Comparison of ENCODE assay signal across 1 fruit fly cellular context in genomic region chr3L:10857515-10858023, dm6.
A peak's percentile ranks its signal among the peaks of the same experiment; 100 is the strongest.
TF ChIP-seq lines count a peak whose summit lies in the region.

No protein-coding gene starts in this region.

TF ChIP-seq in whole organism, embryonic, 481 proteins besides CTCF, POLR2A, EP300 and RAD21 (continued from another document and continues in another):
- peak in 1 of 2 experiments; percentile 63 for TF ChIP-seq Trl (optimal IDR thresholded peaks at IDR 0.05; lab: Kevin White, UChicago)
- TF ChIP-seq Trl (GFP tag; optimal IDR thresholded peaks at IDR 0.05; lab: Kevin White, UChicago): peak; percentile 34
- TF ChIP-seq her (GFP tag; optimal IDR thresholded peaks at IDR 0.05; lab: Kevin White, UChicago): peak; percentile 41
- TF ChIP-seq CG4360 (GFP tag; IDR thresholded peaks at IDR 0.05; lab: Robert Waterston, UW): peak; percentile 71
- peak; percentile 99 for TF ChIP-seq Jarid2 (GFP tag; optimal IDR thresholded peaks at IDR 0.05; lab: Kevin White, UChicago)
- TF ChIP-seq Bteb2 (GFP tag; optimal IDR thresholded peaks at IDR 0.05; lab: Kevin White, UChicago): no peak
- no peak for TF ChIP-seq yki (optimal IDR thresholded peaks at IDR 0.05; lab: Kevin White, UChicago)
- TF ChIP-seq peb (GFP tag; IDR thresholded peaks at IDR 0.05; lab: Robert Waterston, UW): 0 out of 2 replicates have a peak, but pooled peaks have one; percentile 9
- no peak for TF ChIP-seq jumu (GFP tag; optimal IDR thresholded peaks at IDR 0.05; lab: Kevin White, UChicago)
- peak; percentile 29; the same call in 1 of the 3 replicates for TF ChIP-seq HLH4C (GFP tag; IDR thresholded peaks at IDR 0.05; lab: Robert Waterston, UW; ENCODE audit: partially characterized antibody)
- TF ChIP-seq CHES-1-like (GFP tag; optimal IDR thresholded peaks at IDR 0.05; lab: Kevin White, UChicago): peak; percentile 7
- TF ChIP-seq CG17829 (tag; optimal IDR thresholded peaks at IDR 0.05; lab: Kevin White, UChicago): peak; percentile 70
- TF ChIP-seq CG8944 (GFP tag; optimal IDR thresholded peaks at IDR 0.05; lab: Kevin White, UChicago): peak; percentile 23
- TF ChIP-seq Abd-B (GFP tag; optimal IDR thresholded peaks at IDR 0.05; lab: Kevin White, UChicago): no peak
- TF ChIP-seq CG11093 (GFP tag; IDR thresholded peaks at IDR 0.05; lab: Robert Waterston, UW): no peak
- peak; percentile 41 for TF ChIP-seq CG4854 (GFP tag; optimal IDR thresholded peaks at IDR 0.05; lab: Kevin White, UChicago)
- peak; percentile 48 for TF ChIP-seq CG13287 (GFP tag; IDR thresholded peaks at IDR 0.05; lab: Robert Waterston, UW; ENCODE audit: partially characterized antibody)
- TF ChIP-seq Dip2 (GFP tag; IDR thresholded peaks at IDR 0.05; lab: Robert Waterston, UW): no peak
- TF ChIP-seq tap (tag; optimal IDR thresholded peaks at IDR 0.05; lab: Kevin White, UChicago): peak; percentile 44
- no peak for TF ChIP-seq wor (GFP tag; IDR thresholded peaks at IDR 0.05; lab: Robert Waterston, UW)
- no peak for TF ChIP-seq wek (GFP tag; optimal IDR thresholded peaks at IDR 0.05; lab: Kevin White, UChicago)
- TF ChIP-seq CG34422 (GFP tag; IDR thresholded peaks at IDR 0.05; lab: Robert Waterston, UW): peak; percentile 75; the same call in 1 of the 3 replicates
- TF ChIP-seq BtbVII (GFP tag; optimal IDR thresholded peaks at IDR 0.05; lab: Kevin White, UChicago): peak; percentile 21
- peak; percentile 55 for TF ChIP-seq CG33213 (GFP tag; optimal IDR thresholded peaks at IDR 0.05; lab: Kevin White, UChicago)
- TF ChIP-seq CG11504 (tag; optimal IDR thresholded peaks at IDR 0.05; lab: Kevin White, UChicago): peak; percentile 62
- no peak for TF ChIP-seq YL-1 (GFP tag; optimal IDR thresholded peaks at IDR 0.05; lab: Kevin White, UChicago)
- no peak for TF ChIP-seq CG14710 (tag; optimal IDR thresholded peaks at IDR 0.05; lab: Kevin White, UChicago)
- no peak for TF ChIP-seq schlank (tag; optimal IDR thresholded peaks at IDR 0.05; lab: Kevin White, UChicago)
- TF ChIP-seq gro (GFP tag; optimal IDR thresholded peaks at IDR 0.05; lab: Kevin White, UChicago): peak; percentile 32
- TF ChIP-seq CG43689 (GFP tag; IDR thresholded peaks at IDR 0.05; lab: Robert Waterston, UW): no peak
- peak; percentile 35; the same call in 1 of the 2 replicates for TF ChIP-seq E2f2 (GFP tag; IDR thresholded peaks at IDR 0.05; lab: Robert Waterston, UW)
- TF ChIP-seq al (GFP tag; IDR thresholded peaks at IDR 0.05; lab: Robert Waterston, UW): no peak
- no peak for TF ChIP-seq ab (GFP tag; optimal IDR thresholded peaks at IDR 0.05; lab: Kevin White, UChicago)
- TF ChIP-seq Dll (GFP tag; IDR thresholded peaks at IDR 0.05; lab: Robert Waterston, UW; ENCODE audit: partially characterized antibody): no peak
- TF ChIP-seq CG4424 (GFP tag; optimal IDR thresholded peaks at IDR 0.05; lab: Kevin White, UChicago): peak; percentile 100
- TF ChIP-seq CG12219 (GFP tag; optimal IDR thresholded peaks at IDR 0.05; lab: Kevin White, UChicago): peak; percentile 7
- no peak for TF ChIP-seq cato (GFP tag; optimal IDR thresholded peaks at IDR 0.05; lab: Kevin White, UChicago; ENCODE audit: borderline replicate concordance)
- TF ChIP-seq MTF-1 (GFP tag; optimal IDR thresholded peaks at IDR 0.05; lab: Kevin White, UChicago; ENCODE audit: borderline replicate concordance): peak; percentile 77
- TF ChIP-seq cg (GFP tag; optimal IDR thresholded peaks at IDR 0.05; lab: Kevin White, UChicago): peak; percentile 90
- TF ChIP-seq CG12104 (GFP tag; optimal IDR thresholded peaks at IDR 0.05; lab: Kevin White, UChicago): no peak
- TF ChIP-seq CG14050 (GFP tag; IDR thresholded peaks at IDR 0.05; lab: Robert Waterston, UW): peak; percentile 42; the same call in 2 of the 3 replicates
- peak; percentile 11 for TF ChIP-seq Myb (GFP tag; optimal IDR thresholded peaks at IDR 0.05; lab: Kevin White, UChicago)
- TF ChIP-seq Tbp (GFP tag; optimal IDR thresholded peaks at IDR 0.05; lab: Kevin White, UChicago): no peak
- peak; percentile 17 for TF ChIP-seq zfh2 (GFP tag; optimal IDR thresholded peaks at IDR 0.05; lab: Kevin White, UChicago)
- no peak for TF ChIP-seq crc (GFP tag; optimal IDR thresholded peaks at IDR 0.05; lab: Kevin White, UChicago)
- TF ChIP-seq Eip74EF (GFP tag; optimal IDR thresholded peaks at IDR 0.05; lab: Kevin White, UChicago): no peak
- no peak for TF ChIP-seq az2 (GFP tag; optimal IDR thresholded peaks at IDR 0.05; lab: Kevin White, UChicago)
- no peak for TF ChIP-seq hb (GFP tag; IDR thresholded peaks at IDR 0.05; lab: Robert Waterston, UW; ENCODE audit: partially characterized antibody)
- no peak for TF ChIP-seq CG2889 (GFP tag; IDR thresholded peaks at IDR 0.05; lab: Robert Waterston, UW)
- peak; percentile 21; the same call in 1 of the 2 replicates for TF ChIP-seq CG14014 (GFP tag; IDR thresholded peaks at IDR 0.05; lab: Robert Waterston, UW)
- TF ChIP-seq Taf1 (GFP tag; IDR thresholded peaks at IDR 0.05; lab: Robert Waterston, UW): no peak
- TF ChIP-seq NK7.1 (GFP tag; optimal IDR thresholded peaks at IDR 0.05; lab: Kevin White, UChicago): peak; percentile 28
- TF ChIP-seq CG1602 (GFP tag; optimal IDR thresholded peaks at IDR 0.05; lab: Kevin White, UChicago): no peak
- TF ChIP-seq knrl (GFP tag; IDR thresholded peaks at IDR 0.05; lab: Robert Waterston, UW; ENCODE audit: partially characterized antibody): peak; percentile 42; the same call in 1 of the 3 replicates
- peak; percentile 55 for TF ChIP-seq Asciz (GFP tag; optimal IDR thresholded peaks at IDR 0.05; lab: Kevin White, UChicago)
- peak; percentile 22 for TF ChIP-seq pfk (GFP tag; optimal IDR thresholded peaks at IDR 0.05; lab: Kevin White, UChicago)
- peak; percentile 64 for TF ChIP-seq corto (GFP tag; optimal IDR thresholded peaks at IDR 0.05; lab: Kevin White, UChicago)
- TF ChIP-seq Lpt (GFP tag; optimal IDR thresholded peaks at IDR 0.05; lab: Kevin White, UChicago): no peak
- TF ChIP-seq CG7271 (tag; optimal IDR thresholded peaks at IDR 0.05; lab: Kevin White, UChicago): no peak
- TF ChIP-seq CG11695 (GFP tag; IDR thresholded peaks at IDR 0.05; lab: Robert Waterston, UW): peak; percentile 50; the same call in 1 of the 3 replicates
- TF ChIP-seq CG31224 (GFP tag; IDR thresholded peaks at IDR 0.05; lab: Robert Waterston, UW): no peak
- no peak for TF ChIP-seq CG8359 (GFP tag; optimal IDR thresholded peaks at IDR 0.05; lab: Kevin White, UChicago; ENCODE audit: borderline replicate concordance)
- no peak for TF ChIP-seq lov (optimal IDR thresholded peaks at IDR 0.05; lab: Kevin White, UChicago)
- peak; percentile 75; the same call in 2 of the 3 replicates for TF ChIP-seq lov (GFP tag; IDR thresholded peaks at IDR 0.05; lab: Robert Waterston, UW)
- no peak for TF ChIP-seq CG30403 (GFP tag; optimal IDR thresholded peaks at IDR 0.05; lab: Kevin White, UChicago)
- TF ChIP-seq Med (GFP tag; lab: Kevin White, UChicago): peak; percentile 94
- TF ChIP-seq cad (GFP tag; optimal IDR thresholded peaks at IDR 0.05; lab: Kevin White, UChicago): peak; percentile 58
- no peak for TF ChIP-seq br (optimal IDR thresholded peaks at IDR 0.05; lab: Kevin White, UChicago)
- TF ChIP-seq aop (GFP tag; IDR thresholded peaks at IDR 0.05; lab: Robert Waterston, UW): peak; percentile 65; the same call in 1 of the 2 replicates
- TF ChIP-seq CG18011 (GFP tag; optimal IDR thresholded peaks at IDR 0.05; lab: Kevin White, UChicago): no peak
- peak; percentile 5; the same call in 1 of the 2 replicates for TF ChIP-seq CG6272 (GFP tag; IDR thresholded peaks at IDR 0.05; lab: Robert Waterston, UW)
- TF ChIP-seq CG16863 (GFP tag; optimal IDR thresholded peaks at IDR 0.05; lab: Kevin White, UChicago): peak; percentile 46
- no peak for TF ChIP-seq org-1 (GFP tag; optimal IDR thresholded peaks at IDR 0.05; lab: Kevin White, UChicago)
- no peak for TF ChIP-seq CG7786 (GFP tag; optimal IDR thresholded peaks at IDR 0.05; lab: Kevin White, UChicago)
- TF ChIP-seq CG10366 (GFP tag; IDR thresholded peaks at IDR 0.05; lab: Robert Waterston, UW): no peak
- peak; percentile 3 for TF ChIP-seq Xbp1 (GFP tag; optimal IDR thresholded peaks at IDR 0.05; lab: Kevin White, UChicago)
- peak; percentile 18 for TF ChIP-seq cwo (GFP tag; optimal IDR thresholded peaks at IDR 0.05; lab: Kevin White, UChicago)
- peak; percentile 36 for TF ChIP-seq CG1647 (GFP tag; optimal IDR thresholded peaks at IDR 0.05; lab: Kevin White, UChicago)
- TF ChIP-seq croc (GFP tag; conservative IDR thresholded peaks at IDR 0.05; lab: Robert Waterston, UW): no peak
- TF ChIP-seq unpg (GFP tag; optimal IDR thresholded peaks at IDR 0.05; lab: Kevin White, UChicago): peak; percentile 24
- no peak for TF ChIP-seq Hr3 (GFP tag; optimal IDR thresholded peaks at IDR 0.05; lab: Kevin White, UChicago)
- peak; percentile 98 for TF ChIP-seq chm (GFP tag; IDR thresholded peaks at IDR 0.05; lab: Robert Waterston, UW)
- no peak for TF ChIP-seq danr (GFP tag; IDR thresholded peaks at IDR 0.05; lab: Robert Waterston, UW)
- peak; percentile 55; the same call in 1 of the 2 replicates for TF ChIP-seq CG32532 (GFP tag; IDR thresholded peaks at IDR 0.05; lab: Robert Waterston, UW)
- peak; percentile 2 for TF ChIP-seq fd3F (GFP tag; optimal IDR thresholded peaks at IDR 0.05; lab: Kevin White, UChicago)
- TF ChIP-seq Deaf1 (tag; optimal IDR thresholded peaks at IDR 0.05; lab: Kevin White, UChicago): peak; percentile 99
- peak; percentile 74 for TF ChIP-seq bbx (GFP tag; IDR thresholded peaks at IDR 0.05; lab: Robert Waterston, UW; ENCODE audit: partially characterized antibody)
- TF ChIP-seq Scr (GFP tag; IDR thresholded peaks at IDR 0.05; lab: Robert Waterston, UW; ENCODE audit: partially characterized antibody): no peak
- no peak for TF ChIP-seq ewg (GFP tag; optimal IDR thresholded peaks at IDR 0.05; lab: Kevin White, UChicago)
- TF ChIP-seq CG15514 (GFP tag; optimal IDR thresholded peaks at IDR 0.05; lab: Kevin White, UChicago): peak; percentile 35
- TF ChIP-seq CG13894 (tag; optimal IDR thresholded peaks at IDR 0.05; lab: Kevin White, UChicago): peak; percentile 83
- TF ChIP-seq chinmo (GFP tag; IDR thresholded peaks at IDR 0.05; lab: Robert Waterston, UW; ENCODE audit: partially characterized antibody): peak; percentile 98
- no peak for TF ChIP-seq luna (GFP tag; optimal IDR thresholded peaks at IDR 0.05; lab: Kevin White, UChicago)
- TF ChIP-seq Dfd (GFP tag; optimal IDR thresholded peaks at IDR 0.05; lab: Kevin White, UChicago): no peak
- TF ChIP-seq sug (tag; optimal IDR thresholded peaks at IDR 0.05; lab: Kevin White, UChicago): peak; percentile 67
- no peak for TF ChIP-seq dan (GFP tag; IDR thresholded peaks at IDR 0.05; lab: Robert Waterston, UW)
- TF ChIP-seq ssp (GFP tag; IDR thresholded peaks at IDR 0.05; lab: Robert Waterston, UW): no peak
- TF ChIP-seq dimm (GFP tag; IDR thresholded peaks at IDR 0.05; lab: Robert Waterston, UW): no peak
- TF ChIP-seq CG7839 (tag; optimal IDR thresholded peaks at IDR 0.05; lab: Kevin White, UChicago): peak; percentile 48
- TF ChIP-seq Hey (tag; optimal IDR thresholded peaks at IDR 0.05; lab: Kevin White, UChicago): peak; percentile 94
- TF ChIP-seq CG6654 (GFP tag; optimal IDR thresholded peaks at IDR 0.05; lab: Kevin White, UChicago): no peak
- TF ChIP-seq CG6689 (GFP tag; IDR thresholded peaks at IDR 0.05; lab: Robert Waterston, UW): no peak; the same call in 1 of the 2 replicates
- peak; percentile 11 for TF ChIP-seq Max (GFP tag; optimal IDR thresholded peaks at IDR 0.05; lab: Kevin White, UChicago)
- TF ChIP-seq CG17912 (GFP tag; optimal IDR thresholded peaks at IDR 0.05; lab: Kevin White, UChicago): no peak
- no peak for TF ChIP-seq nmo (GFP tag; optimal IDR thresholded peaks at IDR 0.05; lab: Kevin White, UChicago)
- no peak for TF ChIP-seq ham (GFP tag; IDR thresholded peaks at IDR 0.05; lab: Robert Waterston, UW)
- TF ChIP-seq crp (GFP tag; optimal IDR thresholded peaks at IDR 0.05; lab: Kevin White, UChicago): peak in 1 of 2 experiments; percentile 8
- TF ChIP-seq Ravus (GFP tag; IDR thresholded peaks at IDR 0.05; lab: Robert Waterston, UW): no peak
- no peak for TF ChIP-seq CG3995 (GFP tag; optimal IDR thresholded peaks at IDR 0.05; lab: Kevin White, UChicago)
- peak; percentile 41; the same call in 1 of the 3 replicates for TF ChIP-seq dysf (GFP tag; IDR thresholded peaks at IDR 0.05; lab: Robert Waterston, UW)
- TF ChIP-seq Ets65A (GFP tag; lab: Kevin White, UChicago): no peak
- peak; percentile 33; the same call in 1 of the 2 replicates for TF ChIP-seq ttk (GFP tag; IDR thresholded peaks at IDR 0.05; lab: Robert Waterston, UW)
- TF ChIP-seq CG12942 (GFP tag; optimal IDR thresholded peaks at IDR 0.05; lab: Kevin White, UChicago): no peak
- TF ChIP-seq CG3838 (GFP tag; optimal IDR thresholded peaks at IDR 0.05; lab: Kevin White, UChicago): peak; percentile 33
- TF ChIP-seq tup (GFP tag; optimal IDR thresholded peaks at IDR 0.05; lab: Kevin White, UChicago): no peak
- 0 out of 2 replicates have a peak, but pooled peaks have one; percentile 17 for TF ChIP-seq Ptx1 (GFP tag; IDR thresholded peaks at IDR 0.05; lab: Robert Waterston, UW)
- TF ChIP-seq Stat92E (GFP tag; optimal IDR thresholded peaks at IDR 0.05; lab: Kevin White, UChicago): peak in 1 of 3 experiments; percentile 68
- TF ChIP-seq gt (GFP tag; IDR thresholded peaks at IDR 0.05; lab: Robert Waterston, UW): no peak
- no peak for TF ChIP-seq CG14667 (GFP tag; IDR thresholded peaks at IDR 0.05; lab: Robert Waterston, UW)
- TF ChIP-seq CG15696 (tag; optimal IDR thresholded peaks at IDR 0.05; lab: Kevin White, UChicago): no peak
- TF ChIP-seq HmgZ (tag; optimal IDR thresholded peaks at IDR 0.05; lab: Kevin White, UChicago): peak; percentile 84
- peak; percentile 83 for TF ChIP-seq crol (GFP tag; IDR thresholded peaks at IDR 0.05; lab: Robert Waterston, UW)
- TF ChIP-seq CG1792 (GFP tag; optimal IDR thresholded peaks at IDR 0.05; lab: Kevin White, UChicago): peak; percentile 46
- TF ChIP-seq Adf1 (GFP tag; IDR thresholded peaks at IDR 0.05; lab: Robert Waterston, UW): peak; percentile 89
- no peak for TF ChIP-seq CG4820 (GFP tag; optimal IDR thresholded peaks at IDR 0.05; lab: Kevin White, UChicago)
- no peak for TF ChIP-seq CG10959 (GFP tag; IDR thresholded peaks at IDR 0.05; lab: Robert Waterston, UW)
- TF ChIP-seq gcm (GFP tag; optimal IDR thresholded peaks at IDR 0.05; lab: Kevin White, UChicago): no peak
- peak; percentile 95 for TF ChIP-seq CG7745 (tag; optimal IDR thresholded peaks at IDR 0.05; lab: Kevin White, UChicago)
- peak; percentile 31 for TF ChIP-seq CG10209 (GFP tag; optimal IDR thresholded peaks at IDR 0.05; lab: Kevin White, UChicago)
- no peak; the same call in 1 of the 2 replicates for TF ChIP-seq CG31441 (GFP tag; IDR thresholded peaks at IDR 0.05; lab: Robert Waterston, UW)
- TF ChIP-seq CG32772 (GFP tag; IDR thresholded peaks at IDR 0.05; lab: Robert Waterston, UW): 0 out of 2 replicates have a peak, but pooled peaks have one; percentile 14
